Fruit fly (Drosophila melanogaster): ENCODE data around the gene loco.
A peak's percentile ranks its signal among the peaks of the same experiment; 100 is the strongest.

Gene loco

dm6 chr3R:22590668-22591275 is 48.4 kb downstream of the loco start (continued):
- TF ChIP-seq CG4820 (GFP tag; optimal IDR thresholded peaks at IDR 0.05) = peak; percentile 63
- TF ChIP-seq exex (tag; optimal IDR thresholded peaks at IDR 0.05) = no peak
- TF ChIP-seq gce (GFP tag; IDR thresholded peaks at IDR 0.05) = no peak
- 0 out of 3 replicates have a peak, but pooled peaks have one; percentile 55 for TF ChIP-seq ken (GFP tag; IDR thresholded peaks at IDR 0.05)
- peak; percentile 39 for TF ChIP-seq Camta (GFP tag; optimal IDR thresholded peaks at IDR 0.05)
- peak; percentile 79 for TF ChIP-seq Sox102F (GFP tag; optimal IDR thresholded peaks at IDR 0.05)
- TF ChIP-seq Ada2b (GFP tag; IDR thresholded peaks at IDR 0.05) = 0 out of 2 replicates have a peak, but pooled peaks have one; percentile 13
- peak; percentile 29 for TF ChIP-seq CG10462 (GFP tag; optimal IDR thresholded peaks at IDR 0.05)
- TF ChIP-seq CG1233 (GFP tag; optimal IDR thresholded peaks at IDR 0.05) = peak; percentile 41
- no peak for TF ChIP-seq vnd (GFP tag; IDR thresholded peaks at IDR 0.05; ENCODE audit: partially characterized antibody)
- peak; percentile 22 for TF ChIP-seq CG18599 (GFP tag; optimal IDR thresholded peaks at IDR 0.05)
- no peak for TF ChIP-seq sr (GFP tag; IDR thresholded peaks at IDR 0.05)
- no peak for TF ChIP-seq CG11456 (GFP tag; IDR thresholded peaks at IDR 0.05)
- TF ChIP-seq Usf (GFP tag; optimal IDR thresholded peaks at IDR 0.05) = peak; percentile 35
- TF ChIP-seq CG2875 (GFP tag; optimal IDR thresholded peaks at IDR 0.05) = peak; percentile 59
- TF ChIP-seq sob (GFP tag; IDR thresholded peaks at IDR 0.05) = no peak
- TF ChIP-seq fu2 (GFP tag; optimal IDR thresholded peaks at IDR 0.05) = no peak
- peak; percentile 42; the same call in 1 of the 2 replicates for TF ChIP-seq CG17328 (GFP tag; IDR thresholded peaks at IDR 0.05)
- peak; percentile 63 for TF ChIP-seq twi (tag; optimal IDR thresholded peaks at IDR 0.05)
- no peak for TF ChIP-seq CG6175 (GFP tag; IDR thresholded peaks at IDR 0.05)
- no peak for TF ChIP-seq CG3163 (GFP tag; optimal IDR thresholded peaks at IDR 0.05)
- peak; percentile 40; the same call in 1 of the 2 replicates for TF ChIP-seq CG4360 (GFP tag; IDR thresholded peaks at IDR 0.05)
- peak; percentile 12 for TF ChIP-seq CG17802 (tag; optimal IDR thresholded peaks at IDR 0.05)
- TF ChIP-seq H15 (GFP tag; IDR thresholded peaks at IDR 0.05) = no peak
- TF ChIP-seq pan (optimal IDR thresholded peaks at IDR 0.05) = peak in 1 of 2 experiments; percentile 45
- no peak for TF ChIP-seq pan (GFP tag; optimal IDR thresholded peaks at IDR 0.05 in 1 of 2, IDR thresholded peaks at IDR 0.05 in 1 of 2)
- no peak; the same call in 1 of the 2 replicates for TF ChIP-seq Ptx1 (GFP tag; IDR thresholded peaks at IDR 0.05)
- no peak for TF ChIP-seq CG10565 (GFP tag; optimal IDR thresholded peaks at IDR 0.05)
- TF ChIP-seq p53 (GFP tag; optimal IDR thresholded peaks at IDR 0.05) = no peak
- TF ChIP-seq CG13123 (GFP tag; optimal IDR thresholded peaks at IDR 0.05) = peak; percentile 18
- TF ChIP-seq insv (GFP tag; optimal IDR thresholded peaks at IDR 0.05) = no peak
- TF ChIP-seq Nf-YB (GFP tag; optimal IDR thresholded peaks at IDR 0.05) = peak; percentile 38
- TF ChIP-seq HLHmδ (GFP tag; optimal IDR thresholded peaks at IDR 0.05) = no peak
- TF ChIP-seq btn (GFP tag; optimal IDR thresholded peaks at IDR 0.05) = peak; percentile 57
- TF ChIP-seq CG7357 (GFP tag; IDR thresholded peaks at IDR 0.05) = no peak
- TF ChIP-seq lmd (GFP tag; IDR thresholded peaks at IDR 0.05) = peak; percentile 30; the same call in 1 of the 2 replicates
- TF ChIP-seq Poxn (GFP tag; IDR thresholded peaks at IDR 0.05) = no peak
- no peak for TF ChIP-seq cad (GFP tag; optimal IDR thresholded peaks at IDR 0.05)
- peak; percentile 51 for TF ChIP-seq oc (tag; optimal IDR thresholded peaks at IDR 0.05)
- peak; percentile 47 for TF ChIP-seq unpg (GFP tag; optimal IDR thresholded peaks at IDR 0.05)
- TF ChIP-seq shn (GFP tag; optimal IDR thresholded peaks at IDR 0.05) = peak; percentile 52
- TF ChIP-seq CG16779 (GFP tag; IDR thresholded peaks at IDR 0.05) = no peak
- no peak for TF ChIP-seq kah (GFP tag; optimal IDR thresholded peaks at IDR 0.05)
- no peak for TF ChIP-seq Hmx (GFP tag; optimal IDR thresholded peaks at IDR 0.05)
- TF ChIP-seq dati (GFP tag; IDR thresholded peaks at IDR 0.05) = no peak
- TF ChIP-seq Dip2 (GFP tag; IDR thresholded peaks at IDR 0.05) = no peak
- no peak for TF ChIP-seq Fer1 (GFP tag; optimal IDR thresholded peaks at IDR 0.05)
- peak; percentile 14 for TF ChIP-seq CG10431 (GFP tag; optimal IDR thresholded peaks at IDR 0.05)
- no peak for TF ChIP-seq CG12299 (tag; optimal IDR thresholded peaks at IDR 0.05)
- TF ChIP-seq CG9932 (GFP tag; IDR thresholded peaks at IDR 0.05) = no peak
- TF ChIP-seq ase (GFP tag; IDR thresholded peaks at IDR 0.05) = no peak
